Worm (Caenorhabditis elegans): ENCODE data around the gene F54F7.8.

DNA sequence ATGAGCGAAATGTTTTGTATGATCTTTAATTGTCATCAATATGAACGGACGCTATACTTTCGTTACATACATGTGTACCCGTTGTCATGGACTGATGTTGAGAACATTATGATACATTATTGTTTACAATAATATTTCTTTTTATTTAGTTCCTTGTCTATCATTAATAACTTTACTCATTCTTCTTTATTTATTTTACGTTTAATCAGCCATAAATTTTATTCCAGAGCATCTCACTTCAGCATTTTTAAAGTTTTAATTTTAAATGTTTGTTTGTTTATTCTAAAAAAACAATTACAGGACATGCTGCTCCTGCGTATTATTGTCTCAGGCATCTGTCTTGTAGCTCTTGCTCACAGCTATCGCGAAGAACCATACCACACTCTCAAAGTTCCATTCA lies 11.4 kb downstream of the F54F7.8 start, which contains the start of gene F54F7.2:
- no peak for TF ChIP-seq lin-1 (GFP tag; IDR thresholded peaks at IDR 0.05)
- TF ChIP-seq ama-1 (optimal IDR thresholded peaks at IDR 0.05), result no peak
- no peak for TF ChIP-seq ztf-11 (tag; optimal IDR thresholded peaks at IDR 0.05)
- TF ChIP-seq nhr-237 (tag; optimal IDR thresholded peaks at IDR 0.05), result no peak
- no peak for TF ChIP-seq F44E2.7 (GFP tag; IDR thresholded peaks at IDR 0.05)
- no peak for TF ChIP-seq mxl-3 (GFP tag; optimal IDR thresholded peaks at IDR 0.05)
- no peak for TF ChIP-seq lin-29 (GFP tag; IDR thresholded peaks at IDR 0.05)
- no peak for TF ChIP-seq nhr-10 (tag; optimal IDR thresholded peaks at IDR 0.05)
- TF ChIP-seq ceh-62 (tag; optimal IDR thresholded peaks at IDR 0.05), result no peak
- TF ChIP-seq snpc-1.2 (GFP tag; IDR thresholded peaks at IDR 0.05), result no peak
- TF ChIP-seq fos-1 (tag; optimal IDR thresholded peaks at IDR 0.05), result no peak
